Worm (Caenorhabditis elegans): Measurements from ENCODE around the gene T28H11.8.
"Not testable (repeated sequence)": the region's sequence is repeated elsewhere in the genome, so short reads cannot be mapped to it uniquely, and the experiment has no call there.

Gene T28H11.8

ce11 chrIV:5020533-5020932, at the start of gene T28H11.8:
TSS of gene T28H11.8 (minus strand) at chrIV:5020633.
- TF ChIP-seq ceh-9 (tag; optimal IDR thresholded peaks at IDR 0.05) (no peak), nhr-25 (tag; optimal IDR thresholded peaks at IDR 0.05) (no peak), egl-27 (tag; optimal IDR thresholded peaks at IDR 0.05) (no peak), mml-1 (tag; optimal IDR thresholded peaks at IDR 0.05) (no peak), fkh-2 (tag; optimal IDR thresholded peaks at IDR 0.05) (no peak), nhr-12 (tag; optimal IDR thresholded peaks at IDR 0.05) (no peak), ztf-11 (tag; optimal IDR thresholded peaks at IDR 0.05) (no peak), nfya-1 (tag; optimal IDR thresholded peaks at IDR 0.05; ENCODE audit: insufficient read depth) (no peak), mdl-1 (tag; optimal IDR thresholded peaks at IDR 0.05) (no peak), fos-1 (tag; optimal IDR thresholded peaks at IDR 0.05) (no peak)

ce11 chrIV:5068541-5068940, 48.1 kb upstream of the T28H11.8 start, which contains the start of the genes R13H9.6 and rmd-6:
TSS of gene R13H9.6 (minus strand) at chrIV:5068641.
TSS of gene rmd-6 (plus strand) at chrIV:5068845.
- TF ChIP-seq nhr-28, skn-1, daf-12 (tag; optimal IDR thresholded peaks at IDR 0.05): not testable (repeated sequence)

ce11 chrIV:5066887-5067286, 46.5 kb upstream of the T28H11.8 start, which contains the start of gene ttbk-2.2:
TSS of gene ttbk-2.2 (minus strand) at chrIV:5066987.
- TF ChIP-seq ceh-28, snpc-4, daf-12 (tag; optimal IDR thresholded peaks at IDR 0.05): not testable (repeated sequence)

- not testable (repeated sequence) for TF ChIP-seq ztf-4 (tag; optimal IDR thresholded peaks at IDR 0.05); nfya-1 (tag; optimal IDR thresholded peaks at IDR 0.05; ENCODE audit: insufficient read depth); pqm-1 (tag; optimal IDR thresholded peaks at IDR 0.05)
Measured at ce11 chrIV:5064961-5065360, 44.5 kb upstream of the T28H11.8 start, which contains the start of gene msp-53. TSS of gene msp-53 (minus strand) at chrIV:5065061.

ce11 chrIV:5063297-5063696, 42.9 kb upstream of the T28H11.8 start:
- TF ChIP-seq fos-1 (tag; optimal IDR thresholded peaks at IDR 0.05) (no peak), ceh-28 (tag; optimal IDR thresholded peaks at IDR 0.05) (no peak), eor-1 (tag; optimal IDR thresholded peaks at IDR 0.05) (no peak), unc-39 (tag; optimal IDR thresholded peaks at IDR 0.05) (no peak), jun-1 (tag; optimal IDR thresholded peaks at IDR 0.05) (no peak), nhr-25 (tag; optimal IDR thresholded peaks at IDR 0.05) (peak; percentile 40), egl-5 (tag; optimal IDR thresholded peaks at IDR 0.05) (no peak), mdl-1 (tag; optimal IDR thresholded peaks at IDR 0.05) (no peak), egl-27 (tag; optimal IDR thresholded peaks at IDR 0.05) (no peak), lin-39 (tag; optimal IDR thresholded peaks at IDR 0.05) (no peak), nhr-237 (tag; optimal IDR thresholded peaks at IDR 0.05) (no peak), ama-1 (optimal IDR thresholded peaks at IDR 0.05) (peak; percentile 22), R02D3.7 (tag; optimal IDR thresholded peaks at IDR 0.05) (no peak), ceh-82 (tag; optimal IDR thresholded peaks at IDR 0.05) (no peak), fkh-10 (GFP tag; optimal IDR thresholded peaks at IDR 0.05) (no peak), lin-15B (tag; optimal IDR thresholded peaks at IDR 0.05) (no peak), snpc-4 (tag; optimal IDR thresholded peaks at IDR 0.05) (peak; percentile 95), zag-1 (tag; optimal IDR thresholded peaks at IDR 0.05) (no peak), elt-3 (tag; optimal IDR thresholded peaks at IDR 0.05) (no peak), ZK546.5 (tag; optimal IDR thresholded peaks at IDR 0.05) (no peak), nhr-67 (tag; optimal IDR thresholded peaks at IDR 0.05) (no peak), elt-2 (tag; optimal IDR thresholded peaks at IDR 0.05) (no peak), nhr-23 (tag; optimal IDR thresholded peaks at IDR 0.05) (peak; percentile 32), ceh-16 (tag; optimal IDR thresholded peaks at IDR 0.05) (no peak), tbx-2 (tag; optimal IDR thresholded peaks at IDR 0.05) (no peak), nfya-1 (tag; optimal IDR thresholded peaks at IDR 0.05; ENCODE audit: insufficient read depth) (peak; percentile 24), sea-2 (GFP tag; optimal IDR thresholded peaks at IDR 0.05) (no peak), nhr-28 (tag; optimal IDR thresholded peaks at IDR 0.05) (no peak), hmg-11 (tag; optimal IDR thresholded peaks at IDR 0.05) (no peak), aly-2 (tag; optimal IDR thresholded peaks at IDR 0.05) (no peak), elt-1 (tag; optimal IDR thresholded peaks at IDR 0.05) (no peak)

Data from whole organism, L3 larva.